Worm (Caenorhabditis elegans): Measurements from ENCODE around the gene clec-135.

- TF ChIP-seq cog-1 (tag; optimal IDR thresholded peaks at IDR 0.05) (no peak), ztf-23 (GFP tag; IDR thresholded peaks at IDR 0.05) (no peak), flt-1 (GFP tag; IDR thresholded peaks at IDR 0.05) (no peak)
Observed at ce11 chrII:4267711-4268110, 9.1 kb upstream of the clec-135 start.

All from whole organism, midembryonic.